Fruit fly (Drosophila melanogaster) whole organism, wandering third instar larva: ENCODE data around the gene shop.

Experiments used
- Abd-B ChIP-seq: fragments of >200 bp; optimal IDR thresholded peaks from 2 replicates; lab custom pipeline; 2017; ENCODE audit warnings: missing biosample characterization, missing genetic modification characterization
- Dfd ChIP-seq: fragments of >200 bp; optimal IDR thresholded peaks from 2 replicates; lab custom pipeline; 2017; ENCODE audit warnings: missing biosample characterization, missing genetic modification characterization
- Hr78 ChIP-seq: fragments of >200 bp; optimal IDR thresholded peaks from 2 replicates; lab custom pipeline; 2017; ENCODE audit warnings: missing biosample characterization, missing genetic modification characterization
- Vsx2 ChIP-seq: fragments of 200-300, 225-300 bp; sonication (Bioruptor generic); optimal IDR thresholded peaks from 2 replicates; lab custom pipeline; 2018; ENCODE audit warnings: missing biosample characterization, missing genetic modification characterization; ENCODE audit not compliant: partially characterized antibody
- dmrt93B ChIP-seq: fragments of 200-800 bp; sonication (Bioruptor generic); optimal IDR thresholded peaks from 2 replicates; lab custom pipeline; 2018; ENCODE audit warnings: missing biosample characterization, mild to moderate bottlenecking, missing genetic modification characterization
- dsf ChIP-seq: sonication (Bioruptor generic); optimal IDR thresholded peaks from 2 replicates; lab custom pipeline; 2016; ENCODE audit warnings: missing biosample characterization, missing genetic modification characterization, borderline replicate concordance
- fru ChIP-seq: fragments of 200-800 bp; sonication (Bioruptor generic); optimal IDR thresholded peaks from 3 replicates; lab custom pipeline; 2016; ENCODE audit warnings: missing biosample characterization, mild to moderate bottlenecking, missing genetic modification characterization
- h ChIP-seq: fragments of 200-800 bp; sonication (Bioruptor generic); optimal IDR thresholded peaks from 3 replicates; lab custom pipeline; 2016; ENCODE audit warnings: missing biosample characterization, mild to moderate bottlenecking, missing genetic modification characterization
- jim ChIP-seq: fragments of 175-275, 200-325 bp; sonication (Bioruptor generic); optimal IDR thresholded peaks from 2 replicates; lab custom pipeline; 2016; ENCODE audit warnings: missing biosample characterization, mild to moderate bottlenecking, missing genetic modification characterization
- pan ChIP-seq: fragments of >200 bp; optimal IDR thresholded peaks from 2 replicates; lab custom pipeline; 2017
- psq ChIP-seq: fragments of 200-800 bp; sonication (Bioruptor generic); optimal IDR thresholded peaks from 3 replicates; lab custom pipeline; 2017; ENCODE audit warnings: missing biosample characterization, mild to moderate bottlenecking, missing genetic modification characterization, moderate library complexity
- rgr ChIP-seq: fragments of 200-800 bp; sonication (Bioruptor generic); optimal IDR thresholded peaks from 3 replicates; lab custom pipeline; 2016; ENCODE audit warnings: missing biosample characterization, mild to moderate bottlenecking, missing genetic modification characterization
- usp ChIP-seq: fragments of >200 bp; optimal IDR thresholded peaks from 2 replicates; lab custom pipeline; 2017; ENCODE audit warnings: missing biosample characterization, missing genetic modification characterization

DNA sequence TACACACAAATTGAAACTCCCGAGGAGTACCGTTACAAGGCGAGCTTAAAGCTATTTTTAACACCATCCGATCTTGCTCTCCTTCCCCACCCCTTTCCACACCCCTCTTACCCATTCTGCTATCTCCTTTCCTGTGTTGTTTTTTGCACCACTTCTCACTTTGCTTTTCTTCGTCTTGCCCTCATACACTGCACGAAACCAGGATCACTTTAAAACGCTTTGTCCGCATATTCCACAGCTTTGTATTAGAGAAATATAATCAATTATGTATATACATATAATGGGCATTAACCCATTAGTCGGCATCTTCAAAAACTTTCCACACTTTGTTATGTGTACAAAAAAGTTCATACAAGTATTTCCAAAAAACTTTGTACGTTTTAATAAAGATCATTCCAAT, 12.9 kb downstream of the shop start:
- TF ChIP-seq pan (lab: Kevin White, UChicago) (no peak), Dfd (no peak), fru (GFP tag; lab: Kevin White, UChicago) (no peak), Vsx2 (GFP tag; lab: Kevin White, UChicago) (no peak), Hr78 (GFP tag; lab: Kevin White, UChicago) (no peak), dmrt93B (no peak), Abd-B (GFP tag; lab: Kevin White, UChicago) (no peak), psq (no peak), rgr (GFP tag; lab: Kevin White, UChicago) (no peak), h (GFP tag; lab: Kevin White, UChicago) (no peak), usp (GFP tag; lab: Kevin White, UChicago) (no peak), dsf (GFP tag; lab: Kevin White, UChicago) (no peak), jim (GFP tag; lab: Kevin White, UChicago) (no peak)
